Fruit fly (Drosophila melanogaster) S2 (cell line): ENCODE data around the gene CG10317.

Experiments
- CG8478 ChIP-seq: fragments of >200 bp; optimal IDR thresholded peaks from 2 replicates; lab custom pipeline; 2018
- CTCF ChIP-seq, 2 experiments: fragments of >200 bp; optimal IDR thresholded peaks; 2 replicates each; lab custom pipeline; 2018

- peak; percentile 25 to 57 for TF ChIP-seq CTCF (optimal IDR thresholded peaks at IDR 0.05; lab: Kevin White, UChicago)
- TF ChIP-seq CG8478 (lab: Kevin White, UChicago) = no peak
These were observed 19.9 kb downstream of the CG10317 start for dm6 chr3R:16350400-16350799.
